Worm (Caenorhabditis elegans) whole organism, L3 larva: ENCODE data around the gene fbxa-170.

Source experiments
- R02D3.7 ChIP-seq: fragments of 150-350 bp; optimal IDR thresholded peaks from 2 replicates; lab custom pipeline; 2014; ENCODE audit warnings: missing biosample characterization, missing genetic modification characterization
- ZK546.5 ChIP-seq: sonication (generic microtip); optimal IDR thresholded peaks from 2 replicates; lab custom pipeline; 2017; ENCODE audit warnings: missing biosample characterization, missing genetic modification characterization
- aly-2 ChIP-seq: fragments of 150-350 bp; optimal IDR thresholded peaks from 2 replicates; lab custom pipeline; 2014; ENCODE audit warnings: missing biosample characterization, missing genetic modification characterization
- ama-1 ChIP-seq: fragments of 150-350 bp; optimal IDR thresholded peaks from 2 replicates; lab custom pipeline; 2018
- ceh-16 ChIP-seq: sonication (generic microtip); optimal IDR thresholded peaks from 2 replicates; lab custom pipeline; 2017; ENCODE audit warnings: missing biosample characterization, missing genetic modification characterization
- ceh-28 ChIP-seq: fragments of 150-350 bp; optimal IDR thresholded peaks from 2 replicates; lab custom pipeline; 2014; ENCODE audit warnings: missing biosample characterization, missing genetic modification reagents, missing genetic modification characterization
- ceh-9 ChIP-seq: sonication (generic microtip); optimal IDR thresholded peaks from 2 replicates; lab custom pipeline; 2018; ENCODE audit warnings: missing biosample characterization, missing genetic modification characterization
- daf-12 ChIP-seq: fragments of 150-350 bp; optimal IDR thresholded peaks from 2 replicates; lab custom pipeline; 2014; ENCODE audit warnings: missing biosample characterization, missing genetic modification reagents, missing genetic modification characterization
- egl-27 ChIP-seq: sonication (generic microtip); optimal IDR thresholded peaks from 4 replicates; lab custom pipeline; 2017; ENCODE audit warnings: missing biosample characterization, missing genetic modification reagents, missing genetic modification characterization
- elt-2 ChIP-seq: sonication (generic microtip); optimal IDR thresholded peaks from 2 replicates; lab custom pipeline; 2016; ENCODE audit warnings: missing genetic modification reagents, mild to moderate bottlenecking, missing genetic modification characterization, missing compliant biosample characterization
- elt-3 ChIP-seq, 3 experiments: fragments of 150-350 bp in 1 of 3; sonication (generic microtip) in 2 of 3; optimal IDR thresholded peaks; 2 replicates in 2 of 3; 4 replicates in 1 of 3; lab custom pipeline; 2014 to 2017; ENCODE audit warnings: missing biosample characterization in 3 of 3, missing genetic modification characterization in 3 of 3
- eor-1 ChIP-seq, 2 experiments: fragments of 150-350 bp; optimal IDR thresholded peaks; 2 replicates each; lab custom pipeline; 2014 to 2018; ENCODE audit warnings: missing biosample characterization in 2 of 2, missing genetic modification characterization in 2 of 2
- fkh-10 ChIP-seq: sonication (generic microtip); optimal IDR thresholded peaks from 2 replicates; lab custom pipeline; 2017; ENCODE audit warnings: missing biosample characterization, missing genetic modification reagents, missing genetic modification characterization
- fkh-2 ChIP-seq: fragments of 150-350 bp; optimal IDR thresholded peaks from 2 replicates; lab custom pipeline; 2014; ENCODE audit warnings: missing biosample characterization, missing genetic modification reagents, missing genetic modification characterization
- fos-1 ChIP-seq: fragments of 150-350 bp; optimal IDR thresholded peaks from 2 replicates; lab custom pipeline; 2014; ENCODE audit warnings: missing biosample characterization, missing genetic modification characterization
- hmg-11 ChIP-seq: sonication (generic microtip); optimal IDR thresholded peaks from 2 replicates; lab custom pipeline; 2016; ENCODE audit warnings: missing genetic modification characterization, missing compliant biosample characterization
- jun-1 ChIP-seq: fragments of 150-350 bp; optimal IDR thresholded peaks from 2 replicates; lab custom pipeline; 2014; ENCODE audit warnings: missing biosample characterization, missing genetic modification reagents, missing genetic modification characterization
- lin-15B ChIP-seq: fragments of 150-350 bp; optimal IDR thresholded peaks from 2 replicates; lab custom pipeline; 2014; ENCODE audit warnings: missing biosample characterization, missing genetic modification characterization
- lin-39 ChIP-seq: fragments of 150-350 bp; optimal IDR thresholded peaks from 2 replicates; lab custom pipeline; 2018; ENCODE audit warnings: missing biosample characterization, missing genetic modification reagents, missing genetic modification characterization
- mdl-1 ChIP-seq: fragments of 150-350 bp; optimal IDR thresholded peaks from 2 replicates; lab custom pipeline; 2014; ENCODE audit warnings: missing biosample characterization, missing genetic modification characterization
- nfya-1 ChIP-seq: sonication (generic microtip); optimal IDR thresholded peaks from 2 replicates; lab custom pipeline; 2017; ENCODE audit warnings: missing genetic modification characterization, mild to moderate bottlenecking, missing compliant biosample characterization, antibody characterized with exemption, moderate library complexity; ENCODE audit not compliant: insufficient read depth
- nhr-11 ChIP-seq: fragments of 150-350 bp; optimal IDR thresholded peaks from 2 replicates; lab custom pipeline; 2014; ENCODE audit warnings: missing biosample characterization, missing genetic modification characterization
- nhr-12 ChIP-seq: fragments of 150-350 bp; optimal IDR thresholded peaks from 2 replicates; lab custom pipeline; 2014; ENCODE audit warnings: missing biosample characterization, missing genetic modification characterization
- nhr-23 ChIP-seq: fragments of 150-350 bp; optimal IDR thresholded peaks from 2 replicates; lab custom pipeline; 2014; ENCODE audit warnings: missing biosample characterization, missing genetic modification reagents, missing genetic modification characterization
- nhr-25 ChIP-seq: sonication (generic microtip); optimal IDR thresholded peaks from 2 replicates; lab custom pipeline; 2017; ENCODE audit warnings: missing biosample characterization, missing genetic modification characterization
- nhr-28 ChIP-seq: fragments of 150-350 bp; optimal IDR thresholded peaks from 2 replicates; lab custom pipeline; 2014; ENCODE audit warnings: missing biosample characterization, missing genetic modification characterization
- nhr-43 ChIP-seq: sonication (generic microtip); optimal IDR thresholded peaks from 2 replicates; lab custom pipeline; 2016; ENCODE audit warnings: mild to moderate bottlenecking, missing genetic modification characterization, missing compliant biosample characterization; ENCODE audit not compliant: poor library complexity, severe bottlenecking
- nhr-67 ChIP-seq: fragments of 150-350 bp; optimal IDR thresholded peaks from 2 replicates; lab custom pipeline; 2014; ENCODE audit warnings: missing biosample characterization, missing genetic modification characterization
- nhr-76 ChIP-seq: fragments of 150-350 bp; sonication (generic microtip); optimal IDR thresholded peaks from 5 replicates; lab custom pipeline; 2014; ENCODE audit warnings: missing biosample characterization, missing genetic modification characterization
- nhr-77 ChIP-seq: fragments of 150-350 bp; optimal IDR thresholded peaks from 2 replicates; lab custom pipeline; 2014; ENCODE audit warnings: missing biosample characterization, missing genetic modification characterization
- pha-4 ChIP-seq: fragments of 150-350 bp; optimal IDR thresholded peaks from 2 replicates; lab custom pipeline; 2014; ENCODE audit warnings: missing biosample characterization, missing genetic modification reagents, missing genetic modification characterization
- pqm-1 ChIP-seq: fragments of 150-350 bp; optimal IDR thresholded peaks from 2 replicates; lab custom pipeline; 2017; ENCODE audit warnings: missing biosample characterization, missing genetic modification characterization, inconsistent platforms
- sea-2 ChIP-seq: fragments of 150-350 bp; sonication (generic microtip); optimal IDR thresholded peaks from 4 replicates; lab custom pipeline; 2014; ENCODE audit warnings: missing biosample characterization, missing genetic modification reagents, missing genetic modification characterization
- skn-1 ChIP-seq: fragments of 150-350 bp; optimal IDR thresholded peaks from 2 replicates; lab custom pipeline; 2014; ENCODE audit warnings: missing biosample characterization, missing genetic modification characterization
- snpc-4 ChIP-seq: fragments of 150-350 bp; optimal IDR thresholded peaks from 2 replicates; lab custom pipeline; 2014; ENCODE audit warnings: missing biosample characterization, missing genetic modification characterization
- tbx-2 ChIP-seq: sonication (generic microtip); optimal IDR thresholded peaks from 2 replicates; lab custom pipeline; 2016; ENCODE audit warnings: mild to moderate bottlenecking, missing genetic modification characterization, missing compliant biosample characterization
- unc-39 ChIP-seq: sonication (generic microtip); optimal IDR thresholded peaks from 4 replicates; lab custom pipeline; 2017; ENCODE audit warnings: missing biosample characterization, missing genetic modification characterization
- unc-62 ChIP-seq: fragments of 150-350 bp; sonication (generic microtip); optimal IDR thresholded peaks from 4 replicates; lab custom pipeline; 2014; ENCODE audit warnings: missing biosample characterization, missing genetic modification reagents, missing genetic modification characterization
- zag-1 ChIP-seq: fragments of 150-350 bp; optimal IDR thresholded peaks from 2 replicates; lab custom pipeline; 2014; ENCODE audit warnings: missing biosample characterization, missing genetic modification characterization
- ztf-11 ChIP-seq: fragments of 150-350 bp; optimal IDR thresholded peaks from 2 replicates; lab custom pipeline; 2014; ENCODE audit warnings: missing biosample characterization, missing genetic modification characterization

The fbxa-170 gene

DNA sequence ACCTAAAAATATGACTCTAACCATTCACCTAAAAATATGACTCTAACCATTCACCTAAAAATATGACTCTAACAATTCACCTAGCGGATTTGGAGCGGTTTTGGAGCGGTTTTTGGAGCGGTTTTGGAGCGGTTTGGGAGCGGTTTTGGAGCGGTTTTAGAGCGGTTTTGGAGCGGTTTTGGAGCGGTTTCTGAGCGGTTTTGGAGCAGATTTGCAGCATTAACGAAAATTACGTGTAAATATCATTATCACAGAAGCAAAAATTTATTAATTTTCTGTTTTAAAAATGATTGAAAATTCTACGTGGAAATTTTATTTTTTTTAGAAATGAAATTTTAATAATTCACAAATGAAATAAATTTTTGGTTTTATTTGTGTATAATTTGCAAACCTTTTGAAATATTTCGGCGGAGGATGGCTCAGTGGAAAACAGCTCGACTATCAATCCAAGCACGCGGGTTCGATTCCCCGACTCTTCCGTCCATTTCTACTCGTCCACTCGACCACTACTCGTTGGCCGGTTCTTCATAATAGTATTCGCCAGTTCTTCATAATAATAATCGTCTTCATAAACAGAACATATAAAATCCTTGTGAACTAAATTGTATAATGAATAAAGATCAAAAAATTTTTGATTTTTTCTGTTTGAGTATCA lies 34.4 kb downstream of the fbxa-170 start:
- TF ChIP-seq lin-15B (tag; lab: Kevin White, UChicago) (no peak), fkh-2 (tag; lab: Kevin White, UChicago) (no peak), skn-1 (no peak), ceh-9 (no peak), nfya-1 (no peak), pqm-1 (tag; lab: Kevin White, UChicago) (no peak), elt-3 (tag; optimal IDR thresholded peaks at IDR 0.05; lab: Kevin White, UChicago) (no peak), R02D3.7 (tag; lab: Kevin White, UChicago) (no peak), mdl-1 (no peak), ama-1 (lab: Kevin White, UChicago) (no peak), tbx-2 (tag; lab: Kevin White, UChicago) (no peak), hmg-11 (tag; lab: Kevin White, UChicago) (no peak), nhr-23 (tag; lab: Kevin White, UChicago) (no peak), unc-62 (GFP tag; lab: Kevin White, UChicago) (no peak), eor-1 (tag; optimal IDR thresholded peaks at IDR 0.05; lab: Kevin White, UChicago) (no peak), lin-39 (tag; lab: Kevin White, UChicago) (no peak), jun-1 (no peak), nhr-11 (tag; lab: Kevin White, UChicago) (no peak)

DNA sequence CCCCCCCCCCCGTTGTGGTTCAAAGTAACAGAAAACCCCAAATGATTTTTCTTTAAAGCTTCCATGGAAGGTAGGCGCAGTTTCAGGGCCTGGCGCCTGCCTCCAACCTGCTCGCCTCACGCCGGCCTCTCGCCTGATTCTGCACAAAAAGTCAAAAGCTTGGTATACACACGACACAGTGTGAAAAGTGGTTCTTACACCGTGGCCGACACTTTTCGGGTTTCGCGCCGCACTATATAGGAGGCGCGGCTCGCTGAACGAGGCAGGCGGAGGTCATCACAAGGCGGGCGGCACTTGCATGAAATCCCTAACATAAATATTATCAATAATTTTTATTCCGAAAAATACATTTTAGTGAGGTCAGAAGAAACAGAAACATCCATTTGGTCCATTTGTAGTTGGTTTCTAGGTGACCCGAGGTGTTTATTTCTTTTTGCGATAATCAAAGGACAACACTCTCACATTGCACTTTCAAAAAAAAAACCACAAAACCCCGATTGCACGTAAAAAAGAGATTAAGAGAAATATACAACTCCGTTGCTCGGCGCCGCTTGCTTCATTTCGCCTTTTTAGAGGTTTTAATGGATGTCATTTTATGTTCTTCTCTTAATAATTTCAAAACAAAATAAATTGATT lies 46.9 kb downstream of the fbxa-170 start, which contains the start of gene ZK380.2:
Gene ZK380.2 (plus strand): TSS at position 586 of the 636 bp plus-strand sequence.
- no peak for TF ChIP-seq egl-27
- TF ChIP-seq ZK546.5, result no peak
- no peak for TF ChIP-seq ceh-28 (tag; lab: Kevin White, UChicago)
- no peak for TF ChIP-seq unc-39 (tag; lab: Kevin White, UChicago)
- TF ChIP-seq R02D3.7 (tag; lab: Kevin White, UChicago), result no peak

DNA sequence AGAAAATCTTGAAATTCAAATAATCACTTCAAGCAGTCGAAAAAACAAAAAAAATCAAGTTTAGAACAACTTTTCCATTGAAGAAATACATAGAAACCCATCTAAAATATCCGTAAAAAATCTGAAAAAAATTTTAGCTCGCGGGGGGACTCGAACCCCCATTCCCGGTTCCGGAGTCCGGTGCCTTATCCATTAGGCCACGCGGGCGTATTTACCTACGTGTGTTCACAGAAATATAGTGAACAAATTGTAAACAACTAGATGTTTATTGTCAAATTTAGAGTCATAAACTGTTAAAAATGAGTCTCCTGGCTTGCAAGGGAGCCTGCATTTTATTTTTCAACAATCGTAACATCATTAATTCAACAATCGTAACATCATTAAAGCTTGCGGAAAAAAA lies 48.2 kb downstream of the fbxa-170 start:
- TF ChIP-seq pha-4 (tag; lab: Kevin White, UChicago), result no peak
- TF ChIP-seq nhr-12 (tag; lab: Kevin White, UChicago), result no peak
- no peak for TF ChIP-seq sea-2 (GFP tag; lab: Kevin White, UChicago)
- TF ChIP-seq hmg-11 (tag; lab: Kevin White, UChicago), result no peak
- TF ChIP-seq lin-39 (tag; lab: Kevin White, UChicago), result no peak
- no peak for TF ChIP-seq daf-12 (tag; lab: Kevin White, UChicago)
- TF ChIP-seq skn-1, result no peak
- no peak for TF ChIP-seq ceh-9

DNA sequence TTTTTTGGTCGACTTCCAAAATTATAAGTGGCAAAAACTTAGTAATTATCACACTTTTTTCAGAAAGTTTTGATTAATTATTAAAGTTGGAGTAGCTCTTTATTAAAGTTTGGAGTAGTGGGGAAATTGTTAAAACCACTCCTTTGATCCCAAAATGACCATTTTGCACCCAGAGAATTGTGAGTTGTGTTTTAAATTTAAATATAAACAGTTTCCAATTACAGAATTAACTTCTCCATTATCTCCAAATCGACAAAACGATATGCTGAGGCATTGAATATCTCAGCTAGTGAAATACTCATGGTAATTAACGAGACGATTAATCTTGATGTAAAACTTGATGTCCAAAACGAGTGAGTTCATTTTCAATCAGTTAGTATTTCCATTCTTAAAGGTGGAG lies 50.1 kb downstream of the fbxa-170 start, which contains the start of gene fbxb-58:
Gene fbxb-58 (plus strand): TSS at position 301 of the 400 bp plus-strand sequence.
- TF ChIP-seq unc-62 (GFP tag; lab: Kevin White, UChicago), result no peak
- no peak for TF ChIP-seq lin-39 (tag; lab: Kevin White, UChicago)
- TF ChIP-seq aly-2, result no peak
- TF ChIP-seq jun-1, result no peak
- no peak for TF ChIP-seq nhr-67

DNA sequence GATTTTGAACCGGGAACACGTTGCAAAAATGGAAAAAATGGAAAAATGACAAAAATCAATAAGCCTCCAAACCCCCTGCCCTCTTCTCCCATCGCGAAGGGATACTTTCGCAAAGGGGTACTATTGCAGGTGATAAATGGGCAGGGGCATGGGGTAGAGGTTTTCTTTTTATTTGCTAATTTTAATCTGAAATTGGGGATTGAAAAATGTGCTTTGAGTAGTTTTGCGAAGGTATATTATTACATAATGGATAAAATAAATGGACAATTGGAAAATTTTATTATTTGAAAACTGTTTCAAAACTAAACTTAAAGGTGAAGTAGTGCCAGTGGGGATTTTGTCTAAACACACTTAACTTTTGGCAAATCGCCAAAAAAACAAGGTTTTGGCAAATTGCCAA lies 50.9 kb downstream of the fbxa-170 start:
- TF ChIP-seq nhr-23 (tag; lab: Kevin White, UChicago), result peak; percentile 96
- peak; percentile 83 for TF ChIP-seq zag-1 (tag; lab: Kevin White, UChicago)
- TF ChIP-seq snpc-4 (tag; lab: Kevin White, UChicago), result peak; percentile 92
- TF ChIP-seq unc-62 (GFP tag; lab: Kevin White, UChicago), result peak; percentile 89
- TF ChIP-seq fkh-10, result peak; percentile 99
- peak; percentile 90 for TF ChIP-seq nhr-28 (tag; lab: Kevin White, UChicago)
- peak; percentile 100 for TF ChIP-seq ceh-28 (tag; lab: Kevin White, UChicago)
- peak; percentile 97 for TF ChIP-seq egl-27
- peak; percentile 98 for TF ChIP-seq nhr-77
- peak; percentile 14 for TF ChIP-seq ztf-11 (tag; lab: Kevin White, UChicago)
- TF ChIP-seq elt-3 (tag; optimal IDR thresholded peaks at IDR 0.05; lab: Kevin White, UChicago), result peak in 2 of 3 experiments; percentile 84 to 98
- TF ChIP-seq nhr-25 (tag; lab: Kevin White, UChicago), result peak; percentile 84
- TF ChIP-seq nhr-11 (tag; lab: Kevin White, UChicago), result peak; percentile 95
- TF ChIP-seq lin-39 (tag; lab: Kevin White, UChicago), result peak; percentile 96
- TF ChIP-seq sea-2 (GFP tag; lab: Kevin White, UChicago), result no peak
- peak; percentile 56 for TF ChIP-seq ceh-16 (tag; lab: Kevin White, UChicago)
- TF ChIP-seq aly-2, result peak; percentile 83
- TF ChIP-seq lin-15B (tag; lab: Kevin White, UChicago), result peak; percentile 23
- no peak for TF ChIP-seq ama-1 (lab: Kevin White, UChicago)
- peak; percentile 89 for TF ChIP-seq ceh-9
- peak; percentile 91 for TF ChIP-seq R02D3.7 (tag; lab: Kevin White, UChicago)
- TF ChIP-seq daf-12 (tag; lab: Kevin White, UChicago), result peak; percentile 72
- TF ChIP-seq skn-1, result peak; percentile 96
- peak; percentile 99 for TF ChIP-seq jun-1
- TF ChIP-seq fos-1 (tag; lab: Kevin White, UChicago), result peak; percentile 97
- TF ChIP-seq nhr-43 (tag; lab: Kevin White, UChicago), result peak; percentile 98
- peak; percentile 69 for TF ChIP-seq nhr-67
- peak; percentile 54 for TF ChIP-seq unc-39 (tag; lab: Kevin White, UChicago)
- TF ChIP-seq elt-2 (tag; lab: Kevin White, UChicago), result peak; percentile 78
- TF ChIP-seq nhr-12 (tag; lab: Kevin White, UChicago), result peak; percentile 21
- peak; percentile 89 for TF ChIP-seq nhr-76 (tag; lab: Kevin White, UChicago)
